Worm (Caenorhabditis elegans): ENCODE results near the gene crn-4.

crn-4 gene

DNA sequence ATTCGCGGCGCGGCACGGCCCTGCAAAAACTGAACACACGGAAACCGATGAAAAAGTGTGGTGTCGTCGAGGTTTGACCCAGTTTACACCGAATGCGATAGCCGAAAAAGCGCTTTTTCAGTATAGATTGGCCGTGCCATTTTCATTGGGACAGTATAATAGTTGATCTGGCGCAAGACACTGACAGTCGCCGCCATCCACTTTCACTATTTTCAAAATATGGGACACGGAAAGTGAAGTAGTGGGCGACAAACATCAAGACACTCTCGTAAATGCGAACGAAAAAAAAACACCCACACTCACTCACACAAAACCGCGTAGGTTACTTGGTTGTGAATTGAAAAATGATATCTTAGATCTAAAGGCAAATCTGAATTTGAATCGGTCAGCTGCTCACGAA lies 38.9 kb downstream of the crn-4 start:
- peak in 1 of 2 experiments; percentile 34 for TF ChIP-seq mdl-1 (tag; optimal IDR thresholded peaks at IDR 0.05)
- peak; percentile 6 for TF ChIP-seq hlh-30 (tag; optimal IDR thresholded peaks at IDR 0.05; ENCODE audit: insufficient read depth)
- TF ChIP-seq hlh-11 (tag; optimal IDR thresholded peaks at IDR 0.05): peak; percentile 41
- TF ChIP-seq nhr-28 (tag; optimal IDR thresholded peaks at IDR 0.05): peak; percentile 40
- TF ChIP-seq tag-97 (GFP tag; IDR thresholded peaks at IDR 0.05): no peak
- TF ChIP-seq mxl-3 (GFP tag; optimal IDR thresholded peaks at IDR 0.05): peak; percentile 14
- no peak for TF ChIP-seq snpc-1.2 (GFP tag; IDR thresholded peaks at IDR 0.05)
- TF ChIP-seq F26F4.8 (GFP tag; conservative IDR thresholded peaks at IDR 0.05): no peak
- peak; percentile 68 for TF ChIP-seq duxl-1 (tag; optimal IDR thresholded peaks at IDR 0.05; ENCODE audit: poor library complexity)

DNA sequence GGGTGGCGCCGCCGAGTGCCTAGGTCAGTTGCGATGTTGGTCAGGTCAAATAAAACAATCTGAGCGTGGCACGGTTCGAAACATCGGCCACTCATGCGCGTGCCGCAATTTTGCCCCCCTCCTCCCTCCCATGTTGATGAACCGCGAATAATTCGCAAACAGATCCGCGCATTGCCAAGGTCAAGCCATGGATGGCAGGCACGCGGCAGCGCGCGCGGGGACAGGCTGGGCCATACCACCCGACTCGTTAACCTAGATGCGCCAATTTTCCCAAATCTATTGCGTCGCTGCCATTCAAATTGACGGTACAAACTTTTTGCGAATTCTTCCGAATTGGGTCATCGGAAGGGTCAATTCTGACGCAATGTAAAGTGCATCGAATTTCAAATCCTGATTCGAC lies 41.2 kb downstream of the crn-4 start:
- TF ChIP-seq nhr-41 (GFP tag; IDR thresholded peaks at IDR 0.05) (no peak), lin-15B (tag; optimal IDR thresholded peaks at IDR 0.05) (no peak), nhr-48 (tag; optimal IDR thresholded peaks at IDR 0.05) (no peak), jun-1 (tag; optimal IDR thresholded peaks at IDR 0.05) (no peak), saeg-2 (GFP tag; IDR thresholded peaks at IDR 0.05) (no peak), nhr-237 (tag; optimal IDR thresholded peaks at IDR 0.05) (no peak), php-3 (GFP tag; IDR thresholded peaks at IDR 0.05) (0 out of 2 replicates have a peak, but pooled peaks have one; percentile 21), dmd-6 (GFP tag; IDR thresholded peaks at IDR 0.05) (no peak), sdz-12 (GFP tag; optimal IDR thresholded peaks at IDR 0.05) (no peak), fkh-10 (GFP tag; optimal IDR thresholded peaks at IDR 0.05) (no peak), dpl-1 (GFP tag; optimal IDR thresholded peaks at IDR 0.05) (no peak), ama-1 (optimal IDR thresholded peaks at IDR 0.05) (no peak), ztf-7 (tag; optimal IDR thresholded peaks at IDR 0.05) (no peak), daf-8 (GFP tag; IDR thresholded peaks at IDR 0.05) (no peak), mep-1 (tag; optimal IDR thresholded peaks at IDR 0.05) (no peak), nhr-102 (tag; optimal IDR thresholded peaks at IDR 0.05) (no peak), R02D3.7 (tag; optimal IDR thresholded peaks at IDR 0.05) (no peak), nhr-76 (tag; optimal IDR thresholded peaks at IDR 0.05) (no peak), ces-1 (GFP tag; optimal IDR thresholded peaks at IDR 0.05) (no peak), ZK337.2 (GFP tag; IDR thresholded peaks at IDR 0.05) (no peak), F26F4.8 (GFP tag; conservative IDR thresholded peaks at IDR 0.05) (peak; percentile 52; the same call in 1 of the 2 replicates), ceh-82 (tag; optimal IDR thresholded peaks at IDR 0.05) (no peak), hmg-1.1 (GFP tag; IDR thresholded peaks at IDR 0.05) (no peak), cey-2 (tag; optimal IDR thresholded peaks at IDR 0.05; ENCODE audit: borderline replicate concordance, insufficient read depth) (no peak), Y105C5A.15 (GFP tag; IDR thresholded peaks at IDR 0.05) (no peak), ceh-44 (GFP tag; IDR thresholded peaks at IDR 0.05) (no peak), egl-27 (tag; optimal IDR thresholded peaks at IDR 0.05) (no peak), zfp-2 (tag; optimal IDR thresholded peaks at IDR 0.05) (no peak), ceh-62 (tag; optimal IDR thresholded peaks at IDR 0.05) (no peak), arid-1 (GFP tag; conservative IDR thresholded peaks at IDR 0.05) (no peak), zip-11 (GFP tag; IDR thresholded peaks at IDR 0.05) (no peak), nhr-28 (tag; optimal IDR thresholded peaks at IDR 0.05) (no peak), set-16 (GFP tag; IDR thresholded peaks at IDR 0.05) (peak; percentile 84), egl-43 (GFP tag; IDR thresholded peaks at IDR 0.05) (0 out of 2 replicates have a peak, but pooled peaks have one; percentile 28), unc-130 (GFP tag; optimal IDR thresholded peaks at IDR 0.05) (no peak), unc-39 (tag; optimal IDR thresholded peaks at IDR 0.05) (no peak), lin-29 (GFP tag; IDR thresholded peaks at IDR 0.05) (peak; percentile 24; the same call in 1 of the 2 replicates), pqm-1 (tag; optimal IDR thresholded peaks at IDR 0.05) (no peak), gei-8 (GFP tag; optimal IDR thresholded peaks at IDR 0.05) (no peak), ztf-11 (tag; optimal IDR thresholded peaks at IDR 0.05) (no peak), tra-1 (GFP tag; IDR thresholded peaks at IDR 0.05) (no peak), rbr-2 (tag; optimal IDR thresholded peaks at IDR 0.05) (no peak), mxl-3 (GFP tag; optimal IDR thresholded peaks at IDR 0.05) (peak; percentile 69), F44E2.7 (GFP tag; IDR thresholded peaks at IDR 0.05) (no peak), hlh-30 (tag; optimal IDR thresholded peaks at IDR 0.05; ENCODE audit: insufficient read depth) (peak; percentile 19)
